Worm (Caenorhabditis elegans) whole organism, L3 larva: Measurements from ENCODE around the gene gcy-11.

ENCODE experiments used
- ama-1 ChIP-seq: fragments of 150-350 bp; optimal IDR thresholded peaks from 2 replicates; lab custom pipeline; 2018
- ceh-82 ChIP-seq: fragments of 150-350 bp; optimal IDR thresholded peaks from 2 replicates; lab custom pipeline; 2014; ENCODE audit warnings: missing biosample characterization, missing genetic modification characterization
- ceh-9 ChIP-seq: sonication (generic microtip); optimal IDR thresholded peaks from 2 replicates; lab custom pipeline; 2018; ENCODE audit warnings: missing biosample characterization, missing genetic modification characterization
- daf-12 ChIP-seq: fragments of 150-350 bp; optimal IDR thresholded peaks from 2 replicates; lab custom pipeline; 2014; ENCODE audit warnings: missing biosample characterization, missing genetic modification reagents, missing genetic modification characterization
- elt-1 ChIP-seq: fragments of 150-350 bp; optimal IDR thresholded peaks from 2 replicates; lab custom pipeline; 2014; ENCODE audit warnings: missing biosample characterization, missing genetic modification characterization
- elt-2 ChIP-seq: sonication (generic microtip); optimal IDR thresholded peaks from 2 replicates; lab custom pipeline; 2016; ENCODE audit warnings: missing genetic modification reagents, mild to moderate bottlenecking, missing genetic modification characterization, missing compliant biosample characterization
- elt-3 ChIP-seq, 3 experiments: fragments of 150-350 bp in 1 of 3; sonication (generic microtip) in 2 of 3; optimal IDR thresholded peaks; 2 replicates in 2 of 3; 4 replicates in 1 of 3; lab custom pipeline; 2014 to 2017; ENCODE audit warnings: missing biosample characterization in 3 of 3, missing genetic modification characterization in 3 of 3
- fos-1 ChIP-seq: fragments of 150-350 bp; optimal IDR thresholded peaks from 2 replicates; lab custom pipeline; 2014; ENCODE audit warnings: missing biosample characterization, missing genetic modification characterization
- hmg-11 ChIP-seq: sonication (generic microtip); optimal IDR thresholded peaks from 2 replicates; lab custom pipeline; 2016; ENCODE audit warnings: missing genetic modification characterization, missing compliant biosample characterization
- jun-1 ChIP-seq: fragments of 150-350 bp; optimal IDR thresholded peaks from 2 replicates; lab custom pipeline; 2014; ENCODE audit warnings: missing biosample characterization, missing genetic modification reagents, missing genetic modification characterization
- lin-15B ChIP-seq: fragments of 150-350 bp; optimal IDR thresholded peaks from 2 replicates; lab custom pipeline; 2014; ENCODE audit warnings: missing biosample characterization, missing genetic modification characterization
- lin-39 ChIP-seq: fragments of 150-350 bp; optimal IDR thresholded peaks from 2 replicates; lab custom pipeline; 2018; ENCODE audit warnings: missing biosample characterization, missing genetic modification reagents, missing genetic modification characterization
- lsy-12 ChIP-seq: sonication (generic microtip); optimal IDR thresholded peaks from 2 replicates; lab custom pipeline; 2016; ENCODE audit warnings: mild to moderate bottlenecking, missing genetic modification characterization, missing compliant biosample characterization
- mdl-1 ChIP-seq: fragments of 150-350 bp; optimal IDR thresholded peaks from 2 replicates; lab custom pipeline; 2014; ENCODE audit warnings: missing biosample characterization, missing genetic modification characterization
- nfya-1 ChIP-seq: sonication (generic microtip); optimal IDR thresholded peaks from 2 replicates; lab custom pipeline; 2017; ENCODE audit warnings: missing genetic modification characterization, mild to moderate bottlenecking, missing compliant biosample characterization, antibody characterized with exemption, moderate library complexity; ENCODE audit not compliant: insufficient read depth
- nhr-11 ChIP-seq: fragments of 150-350 bp; optimal IDR thresholded peaks from 2 replicates; lab custom pipeline; 2014; ENCODE audit warnings: missing biosample characterization, missing genetic modification characterization
- nhr-23 ChIP-seq: fragments of 150-350 bp; optimal IDR thresholded peaks from 2 replicates; lab custom pipeline; 2014; ENCODE audit warnings: missing biosample characterization, missing genetic modification reagents, missing genetic modification characterization
- nhr-237 ChIP-seq: fragments of 150-350 bp; optimal IDR thresholded peaks from 2 replicates; lab custom pipeline; 2014; ENCODE audit warnings: missing biosample characterization, missing genetic modification characterization
- nhr-25 ChIP-seq: sonication (generic microtip); optimal IDR thresholded peaks from 2 replicates; lab custom pipeline; 2017; ENCODE audit warnings: missing biosample characterization, missing genetic modification characterization
- nhr-28 ChIP-seq: fragments of 150-350 bp; optimal IDR thresholded peaks from 2 replicates; lab custom pipeline; 2014; ENCODE audit warnings: missing biosample characterization, missing genetic modification characterization
- nhr-43 ChIP-seq: sonication (generic microtip); optimal IDR thresholded peaks from 2 replicates; lab custom pipeline; 2016; ENCODE audit warnings: mild to moderate bottlenecking, missing genetic modification characterization, missing compliant biosample characterization; ENCODE audit not compliant: poor library complexity, severe bottlenecking
- pha-4 ChIP-seq: fragments of 150-350 bp; optimal IDR thresholded peaks from 2 replicates; lab custom pipeline; 2014; ENCODE audit warnings: missing biosample characterization, missing genetic modification reagents, missing genetic modification characterization
- pqm-1 ChIP-seq: fragments of 150-350 bp; optimal IDR thresholded peaks from 2 replicates; lab custom pipeline; 2017; ENCODE audit warnings: missing biosample characterization, missing genetic modification characterization, inconsistent platforms
- snpc-4 ChIP-seq: fragments of 150-350 bp; optimal IDR thresholded peaks from 2 replicates; lab custom pipeline; 2014; ENCODE audit warnings: missing biosample characterization, missing genetic modification characterization
- tbx-2 ChIP-seq: sonication (generic microtip); optimal IDR thresholded peaks from 2 replicates; lab custom pipeline; 2016; ENCODE audit warnings: mild to moderate bottlenecking, missing genetic modification characterization, missing compliant biosample characterization
- unc-39 ChIP-seq: sonication (generic microtip); optimal IDR thresholded peaks from 4 replicates; lab custom pipeline; 2017; ENCODE audit warnings: missing biosample characterization, missing genetic modification characterization
- zag-1 ChIP-seq: fragments of 150-350 bp; optimal IDR thresholded peaks from 2 replicates; lab custom pipeline; 2014; ENCODE audit warnings: missing biosample characterization, missing genetic modification characterization
- ztf-4 ChIP-seq: fragments of 150-350 bp; optimal IDR thresholded peaks from 2 replicates; lab custom pipeline; 2014; ENCODE audit warnings: missing biosample characterization, missing genetic modification characterization

gcy-11 gene

DNA sequence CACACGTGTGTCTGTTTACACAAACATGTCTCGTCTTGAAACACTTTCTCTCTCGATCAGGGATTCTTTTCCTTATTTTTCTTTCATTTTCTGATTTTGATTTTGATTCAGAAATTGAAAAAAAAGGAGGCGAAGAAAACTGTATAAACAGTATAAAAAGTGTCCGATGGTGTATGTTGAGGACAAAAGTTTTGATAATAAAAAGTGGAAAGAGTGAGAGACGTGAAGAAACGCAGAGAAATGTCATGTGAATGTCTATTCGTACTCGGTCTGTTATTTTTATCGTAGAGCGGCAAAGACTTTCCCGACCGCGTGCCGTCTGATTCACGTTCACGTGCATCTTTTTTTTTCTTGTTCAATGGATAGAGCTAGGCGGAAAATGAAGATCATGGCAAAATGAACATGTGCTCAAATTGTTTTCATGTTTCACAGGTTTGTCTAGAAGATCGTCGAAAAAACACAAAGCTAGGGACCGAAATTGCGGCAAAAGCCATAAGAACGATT is 8.4 kb upstream of the gcy-11 start:
- TF ChIP-seq ama-1 (lab: Kevin White, UChicago) = peak; percentile 27
- peak; percentile 60 for TF ChIP-seq nhr-43 (tag; lab: Kevin White, UChicago)
- peak; percentile 32 for TF ChIP-seq nfya-1 (tag; lab: Kevin White, UChicago)
- TF ChIP-seq elt-2 (tag; lab: Kevin White, UChicago) = peak; percentile 82
- TF ChIP-seq nhr-23 (tag; lab: Kevin White, UChicago) = peak; percentile 48
- TF ChIP-seq pha-4 (tag; lab: Kevin White, UChicago) = peak; percentile 89
- no peak for TF ChIP-seq nhr-237 (tag; lab: Kevin White, UChicago)
- peak; percentile 86 for TF ChIP-seq jun-1 (tag; lab: Kevin White, UChicago)
- TF ChIP-seq lsy-12 (tag; lab: Kevin White, UChicago) = peak; percentile 39
- TF ChIP-seq ztf-4 (tag; lab: Kevin White, UChicago) = no peak
- no peak for TF ChIP-seq hmg-11
- peak; percentile 93 for TF ChIP-seq pqm-1
- TF ChIP-seq mdl-1 (tag; lab: Kevin White, UChicago) = peak; percentile 89
- peak; percentile 22 for TF ChIP-seq nhr-25 (tag; lab: Kevin White, UChicago)
- TF ChIP-seq, all 47 proteins: peak for 11

DNA sequence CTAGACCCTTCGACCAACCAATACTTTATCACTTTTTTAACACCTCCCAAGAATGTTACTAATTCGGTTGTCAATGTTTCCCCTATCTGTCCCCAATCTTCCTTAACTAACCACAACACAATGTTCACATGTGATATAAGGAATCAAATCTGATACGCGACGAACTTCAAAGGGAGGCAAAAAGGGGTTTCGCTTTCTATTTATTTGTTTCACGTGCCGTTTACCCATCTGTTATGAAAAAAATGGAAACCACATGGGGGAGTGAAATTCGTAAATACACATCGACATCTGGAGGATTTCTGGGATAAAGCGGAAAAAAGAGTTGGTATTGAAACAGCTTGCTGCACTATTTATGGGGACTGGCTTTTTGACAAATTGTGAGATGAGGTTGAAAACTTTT is 6.8 kb upstream of the gcy-11 start:
- TF ChIP-seq pha-4 (tag; lab: Kevin White, UChicago) = peak; percentile 40
- TF ChIP-seq nhr-43 (tag; lab: Kevin White, UChicago) = peak; percentile 41
- no peak for TF ChIP-seq nhr-11

DNA sequence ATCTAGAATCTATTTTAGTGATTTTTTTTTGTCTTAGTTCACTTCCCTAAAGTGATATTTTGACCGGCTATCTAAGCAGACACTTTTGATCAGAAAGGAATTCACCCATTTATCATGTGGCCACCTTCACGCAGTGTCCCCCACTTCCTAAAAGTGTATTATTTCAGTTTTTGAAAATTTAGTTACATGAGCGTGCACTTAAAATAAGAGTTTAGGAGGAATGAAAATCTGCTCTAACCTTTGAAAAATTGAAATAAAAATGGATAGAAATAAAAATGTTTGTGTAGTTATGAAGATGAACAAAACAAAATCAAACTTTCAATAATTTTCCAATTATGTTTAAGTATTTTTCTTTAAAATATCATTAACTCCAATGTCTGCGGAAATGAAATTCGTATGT is 4.4 kb upstream of the gcy-11 start:
- no peak for TF ChIP-seq zag-1

DNA sequence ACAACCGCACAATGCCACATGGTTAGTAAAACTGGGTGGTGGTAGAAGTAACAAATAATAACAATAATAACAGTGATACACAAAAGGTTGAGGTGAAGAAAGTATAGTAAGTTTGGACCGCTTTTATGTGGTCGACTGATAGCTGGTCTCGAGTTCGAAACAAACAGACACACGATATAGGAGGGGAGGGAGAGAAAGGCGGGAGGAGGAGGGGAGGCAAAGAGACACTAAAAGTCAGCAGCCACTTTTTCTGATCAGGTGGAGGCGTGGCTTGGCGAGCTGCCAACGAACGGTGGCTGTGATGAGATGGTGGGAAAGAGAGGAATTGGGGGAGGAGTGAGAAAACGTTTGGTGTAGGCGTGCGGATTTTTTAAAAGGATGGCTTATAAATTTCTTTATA is 3.0 kb upstream of the gcy-11 start:
- TF ChIP-seq unc-39 (tag; lab: Kevin White, UChicago) (no peak), ztf-4 (tag; lab: Kevin White, UChicago) (no peak), hmg-11 (no peak), snpc-4 (no peak), pha-4 (tag; lab: Kevin White, UChicago) (peak; percentile 39), mdl-1 (tag; lab: Kevin White, UChicago) (no peak), fos-1 (tag; lab: Kevin White, UChicago) (no peak), nhr-237 (tag; lab: Kevin White, UChicago) (no peak), nhr-25 (tag; lab: Kevin White, UChicago) (no peak), elt-2 (tag; lab: Kevin White, UChicago) (peak; percentile 11), jun-1 (tag; lab: Kevin White, UChicago) (no peak), ceh-82 (no peak), elt-3 (tag; optimal IDR thresholded peaks at IDR 0.05; lab: Kevin White, UChicago) (no peak), tbx-2 (tag; lab: Kevin White, UChicago) (no peak), ceh-9 (no peak)

DNA sequence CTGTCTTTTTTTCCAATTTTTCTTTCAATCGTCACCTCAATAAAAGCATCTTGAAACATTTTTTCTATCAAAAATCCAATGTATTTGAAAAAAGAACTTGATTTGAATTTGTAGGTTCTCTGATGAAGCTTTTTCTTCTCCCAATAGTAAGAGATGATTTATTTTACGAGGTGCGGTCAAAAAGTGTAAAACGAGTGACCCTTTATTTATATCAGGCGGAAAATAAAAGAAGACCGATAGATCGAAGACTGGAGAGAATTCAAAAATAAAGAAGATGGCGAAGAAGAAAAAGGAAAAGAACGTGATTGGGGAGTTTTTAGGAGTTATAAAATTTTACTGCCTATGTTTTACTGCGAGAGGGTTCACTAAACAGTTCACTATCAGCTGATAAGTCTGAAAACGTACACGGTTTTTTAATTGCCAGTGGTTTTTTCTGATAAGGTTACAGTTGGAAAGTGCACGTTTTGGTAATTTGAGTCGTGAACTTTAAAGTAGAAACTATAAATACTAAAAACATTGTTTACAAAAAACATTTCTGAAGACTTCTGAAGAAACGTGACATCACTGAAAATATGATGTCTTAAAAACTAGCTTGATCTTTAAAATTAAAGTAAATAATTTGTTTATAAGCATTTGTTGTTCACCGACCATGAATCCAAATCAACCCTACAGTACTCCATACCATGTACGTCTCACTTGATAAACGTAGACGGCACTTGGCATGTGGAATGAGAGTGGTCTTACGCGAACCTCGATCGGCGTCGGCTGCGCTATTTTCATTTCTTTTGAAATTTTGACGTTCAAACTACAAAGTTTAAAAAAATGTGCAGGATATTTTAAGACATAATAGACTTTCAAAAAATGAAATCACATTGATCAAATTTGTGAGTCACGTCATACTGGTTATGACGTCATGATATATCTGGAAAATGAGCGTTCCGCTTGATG is 729 bp upstream of the gcy-11 start:
- no peak for TF ChIP-seq nhr-23 (tag; lab: Kevin White, UChicago)
- TF ChIP-seq snpc-4 = peak; percentile 37
- TF ChIP-seq nhr-237 (tag; lab: Kevin White, UChicago) = no peak
- TF ChIP-seq elt-2 (tag; lab: Kevin White, UChicago) = peak; percentile 78
- no peak for TF ChIP-seq nhr-28 (tag; lab: Kevin White, UChicago)
- no peak for TF ChIP-seq ceh-82
- TF ChIP-seq pqm-1 = peak; percentile 69
- peak; percentile 39 for TF ChIP-seq ama-1 (lab: Kevin White, UChicago)
- no peak for TF ChIP-seq daf-12 (tag; lab: Kevin White, UChicago)
- peak; percentile 54 for TF ChIP-seq ztf-4 (tag; lab: Kevin White, UChicago)

DNA sequence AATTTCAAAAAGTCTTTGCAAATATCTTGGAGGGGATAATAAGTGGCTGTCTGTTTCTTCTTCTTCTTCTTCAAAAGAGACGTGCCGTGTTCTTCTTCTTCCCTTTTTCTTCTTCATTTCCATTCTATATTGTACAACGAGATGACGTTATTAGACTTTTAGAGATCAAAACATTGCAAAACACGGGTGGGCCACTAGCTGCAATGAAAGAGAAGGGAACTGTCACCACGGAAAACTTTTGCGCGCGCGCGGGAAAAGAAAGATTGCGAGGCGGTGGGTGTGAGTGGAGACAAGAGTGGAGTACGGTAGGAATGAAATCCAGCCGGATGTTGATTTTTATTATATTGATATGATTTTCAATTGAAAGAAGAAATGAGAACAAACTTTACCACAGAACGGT is 1.3 kb downstream of the gcy-11 start:
- no peak for TF ChIP-seq lin-39 (tag; lab: Kevin White, UChicago)
- no peak for TF ChIP-seq elt-1 (tag; lab: Kevin White, UChicago)
- TF ChIP-seq pqm-1 = no peak
- no peak for TF ChIP-seq tbx-2 (tag; lab: Kevin White, UChicago)
- peak; percentile 29 for TF ChIP-seq lin-15B (tag; lab: Kevin White, UChicago)
- peak; percentile 4 for TF ChIP-seq nhr-23 (tag; lab: Kevin White, UChicago)
- no peak for TF ChIP-seq snpc-4
